Worm (Caenorhabditis elegans) whole organism, late embryonic: ENCODE data around the gene fbxb-26.

Experiments
- ama-1 ChIP-seq: fragments of 150-350 bp; optimal IDR thresholded peaks from 2 replicates; lab custom pipeline; 2014
- ceh-48 ChIP-seq: sonication (generic microtip); optimal IDR thresholded peaks from 2 replicates; lab custom pipeline; 2016; ENCODE audit warnings: missing genetic modification characterization, inconsistent platforms, missing compliant biosample characterization
- elt-2 ChIP-seq: sonication (generic microtip); optimal IDR thresholded peaks from 2 replicates; lab custom pipeline; 2016; ENCODE audit warnings: missing genetic modification reagents, missing genetic modification characterization, missing compliant biosample characterization
- pha-2 ChIP-seq: sonication (generic microtip); optimal IDR thresholded peaks from 2 replicates; lab custom pipeline; 2017; ENCODE audit warnings: mild to moderate bottlenecking, missing genetic modification characterization, missing compliant biosample characterization
- pha-4 ChIP-seq: fragments of 150-350 bp; optimal IDR thresholded peaks from 2 replicates; lab custom pipeline; 2018; ENCODE audit warnings: missing biosample characterization, missing genetic modification reagents, missing genetic modification characterization
- tbx-2 ChIP-seq: sonication (generic microtip); optimal IDR thresholded peaks from 2 replicates; lab custom pipeline; 2016; ENCODE audit warnings: missing genetic modification characterization, missing compliant biosample characterization

- TF ChIP-seq pha-2 (tag; lab: Kevin White, UChicago) (no peak), elt-2 (tag; lab: Kevin White, UChicago) (no peak), pha-4 (tag; lab: Kevin White, UChicago) (no peak), ama-1 (lab: Kevin White, UChicago) (no peak), ceh-48 (no peak), tbx-2 (tag; lab: Kevin White, UChicago) (no peak)
Observed at ce11 chrII:1688813-1689212, 6.5 kb downstream of the fbxb-26 start, which contains the start of the genes fbxb-18 and fbxb-19.
